Worm (Caenorhabditis elegans): ENCODE measurements around the gene C06C3.3.

ce11 chrII:9398370-9398901, 26.1 kb upstream of the C06C3.3 start, which contains the start of the genes Y51B9A.14 and Y51B9A.8:
- TF ChIP-seq ttx-3 (tag; optimal IDR thresholded peaks at IDR 0.05) (no peak), ceh-9 (tag; optimal IDR thresholded peaks at IDR 0.05) (no peak), pag-3 (tag; optimal IDR thresholded peaks at IDR 0.05; ENCODE audit: borderline replicate concordance) (no peak), ceh-19 (GFP tag; optimal IDR thresholded peaks at IDR 0.05) (no peak), ama-1 (optimal IDR thresholded peaks at IDR 0.05) (no peak), pat-9 (tag; optimal IDR thresholded peaks at IDR 0.05) (no peak), nfya-1 (tag; optimal IDR thresholded peaks at IDR 0.05) (no peak), hlh-6 (tag; optimal IDR thresholded peaks at IDR 0.05) (no peak)
